Fruit fly (Drosophila melanogaster) whole organism, embryonic: ENCODE data around the gene Tmep.
A peak's percentile ranks its signal among the peaks of the same experiment; 100 is the strongest.

ENCODE experiments used
- B-H2 ChIP-seq: fragments of 200-800 bp; sonication (Bioruptor generic); optimal IDR thresholded peaks from 2 replicates; lab custom pipeline; 2018; ENCODE audit warnings: missing biosample characterization, mild to moderate bottlenecking, missing genetic modification characterization
- BtbVII ChIP-seq: fragments of 200-800 bp; sonication (Bioruptor generic); optimal IDR thresholded peaks from 3 replicates; lab custom pipeline; 2017; ENCODE audit warnings: missing biosample characterization, mild to moderate bottlenecking, missing genetic modification characterization
- CG10462 ChIP-seq: fragments of 200-800 bp; sonication (Bioruptor generic); optimal IDR thresholded peaks from 2 replicates; lab custom pipeline; 2016; ENCODE audit warnings: missing biosample characterization, missing genetic modification characterization
- CG11560 ChIP-seq: fragments of 200-800 bp; sonication (Bioruptor generic); IDR thresholded peaks from 3 replicates; pipeline ENCODE4 v1.3.6; 2022; ENCODE audit warnings: missing biosample characterization, missing genetic modification characterization
- CG12155 ChIP-seq: fragments of 200-800 bp; sonication (Bioruptor generic); optimal IDR thresholded peaks from 3 replicates; lab custom pipeline; 2016; ENCODE audit warnings: missing biosample characterization, missing genetic modification characterization
- CG14860 ChIP-seq: fragments of 200-800 bp; sonication (Bioruptor generic); IDR thresholded peaks from 3 replicates; pipeline ENCODE4 v1.3.6; 2022; ENCODE audit warnings: missing biosample characterization, missing genetic modification characterization; ENCODE audit not compliant: partially characterized antibody
- CG14965 ChIP-seq: fragments of 200-800 bp; sonication (Bioruptor generic); optimal IDR thresholded peaks from 2 replicates; lab custom pipeline; 2016; ENCODE audit warnings: missing biosample characterization, missing genetic modification characterization, borderline replicate concordance
- CG17186 ChIP-seq: fragments of 200-800 bp; sonication (Bioruptor generic); optimal IDR thresholded peaks from 3 replicates; lab custom pipeline; 2017; ENCODE audit warnings: missing biosample characterization, missing genetic modification reagents, missing genetic modification characterization
- CG17568 ChIP-seq: fragments of 200-800 bp; sonication (Bioruptor generic); optimal IDR thresholded peaks from 2 replicates; lab custom pipeline; 2018; ENCODE audit warnings: missing biosample characterization, mild to moderate bottlenecking, missing genetic modification characterization, moderate library complexity
- CG18619 ChIP-seq: fragments of 200-800 bp; sonication (Bioruptor generic); optimal IDR thresholded peaks from 3 replicates; lab custom pipeline; 2017; ENCODE audit warnings: missing biosample characterization, mild to moderate bottlenecking, missing genetic modification characterization
- CG2199 ChIP-seq: fragments of 200-800 bp; sonication (Bioruptor generic); IDR thresholded peaks from 3 replicates; pipeline ENCODE4 v1.3.6; 2022; ENCODE audit warnings: missing biosample characterization, missing genetic modification characterization
- CG31441 ChIP-seq: fragments of 200-800 bp; sonication (Bioruptor generic); IDR thresholded peaks from 2 replicates; pipeline ENCODE4 v1.3.6; 2022; ENCODE audit warnings: missing biosample characterization, missing genetic modification characterization
- CG4282 ChIP-seq: fragments of 200-800 bp; sonication (Bioruptor generic); optimal IDR thresholded peaks from 2 replicates; lab custom pipeline; 2016; ENCODE audit warnings: missing biosample characterization, missing genetic modification characterization
- CG5245 ChIP-seq: fragments of 200-800 bp; sonication (Bioruptor generic); optimal IDR thresholded peaks from 3 replicates; lab custom pipeline; 2016; ENCODE audit warnings: missing biosample characterization, missing genetic modification characterization
- CG6254 ChIP-seq: fragments of 200-800 bp; sonication (Bioruptor generic); optimal IDR thresholded peaks from 3 replicates; lab custom pipeline; 2017; ENCODE audit warnings: mild to moderate bottlenecking, missing biosample characterization, missing genetic modification reagents, missing genetic modification characterization
- CG6813 ChIP-seq: fragments of 200-800 bp; sonication (Bioruptor generic); optimal IDR thresholded peaks from 2 replicates; lab custom pipeline; 2017; ENCODE audit warnings: missing biosample characterization, missing genetic modification characterization, mild to moderate bottlenecking, moderate library complexity, missing genetic modification reagents
- CG6854 ChIP-seq: fragments of 200-800 bp; sonication (Bioruptor generic); optimal IDR thresholded peaks from 3 replicates; lab custom pipeline; 2017; ENCODE audit warnings: missing biosample characterization, mild to moderate bottlenecking, missing genetic modification characterization
- CG7271 ChIP-seq: fragments of 200-800 bp; sonication (Bioruptor generic); optimal IDR thresholded peaks from 2 replicates; lab custom pipeline; 2018; ENCODE audit warnings: missing biosample characterization, mild to moderate bottlenecking, missing genetic modification characterization, moderate library complexity
- CG7839 ChIP-seq: fragments of 200-800 bp; sonication (Bioruptor generic); optimal IDR thresholded peaks from 3 replicates; lab custom pipeline; 2018; ENCODE audit warnings: missing biosample characterization, mild to moderate bottlenecking, missing genetic modification characterization, moderate library complexity
- CG8290 ChIP-seq, 3 experiments: fragments of 200-800 bp; sonication (Bioruptor generic); optimal IDR thresholded peaks; 2 replicates each; lab custom pipeline; 2016 to 2019; ENCODE audit warnings: missing biosample characterization in 3 of 3, missing genetic modification characterization in 3 of 3, mild to moderate bottlenecking in 2 of 3, moderate library complexity in 1 of 3
- CG9437 ChIP-seq: fragments of 200-800 bp; sonication (Bioruptor generic); optimal IDR thresholded peaks from 2 replicates; lab custom pipeline; 2018; ENCODE audit warnings: missing biosample characterization, mild to moderate bottlenecking, missing genetic modification characterization
- D19A ChIP-seq: fragments of 200-800 bp; optimal IDR thresholded peaks from 3 replicates; lab custom pipeline; 2019; ENCODE audit warnings: missing biosample characterization, mild to moderate bottlenecking, missing genetic modification characterization, moderate library complexity
- Dp ChIP-seq: fragments of 200-800 bp; sonication (Bioruptor generic); optimal IDR thresholded peaks from 2 replicates; lab custom pipeline; 2018; ENCODE audit warnings: missing biosample characterization, mild to moderate bottlenecking, missing genetic modification characterization, moderate library complexity
- Ets97D ChIP-seq: fragments of 200-800 bp; sonication (Bioruptor generic); optimal IDR thresholded peaks from 3 replicates; lab custom pipeline; 2016; ENCODE audit warnings: missing biosample characterization, missing genetic modification characterization
- Med ChIP-seq: fragments of 200-800 bp; sonication (Bioruptor generic); peaks from one replicate; lab custom pipeline; 2016; ENCODE audit warnings: missing biosample characterization, missing genetic modification characterization, mild to moderate bottlenecking, inconsistent platforms, moderate library complexity
- NFAT ChIP-seq: fragments of 200-800 bp; sonication (Bioruptor generic); IDR thresholded peaks from 2 replicates; pipeline ENCODE4 v1.3.6; 2022; ENCODE audit warnings: missing biosample characterization, missing genetic modification characterization
- Neu2 ChIP-seq: fragments of 200-800 bp; sonication (Bioruptor generic); optimal IDR thresholded peaks from 3 replicates; lab custom pipeline; 2016; ENCODE audit warnings: missing biosample characterization, missing genetic modification characterization, borderline replicate concordance
- Sox100B ChIP-seq: fragments of 200-800 bp; sonication (Bioruptor generic); optimal IDR thresholded peaks from 3 replicates; lab custom pipeline; 2018; ENCODE audit warnings: missing biosample characterization, mild to moderate bottlenecking, missing genetic modification characterization
- ap ChIP-seq: fragments of 200-800 bp; sonication (Bioruptor generic); IDR thresholded peaks from 2 replicates; pipeline ENCODE4 v1.3.6; 2022; ENCODE audit warnings: missing biosample characterization, missing genetic modification characterization
- bowl ChIP-seq: fragments of 200-800 bp; sonication (Bioruptor generic); IDR thresholded peaks from 2 replicates; pipeline ENCODE4 v1.3.6; 2022; ENCODE audit warnings: missing biosample characterization, missing genetic modification characterization
- ci ChIP-seq: fragments of 200-800 bp; sonication (Bioruptor generic); IDR thresholded peaks from 3 replicates; pipeline ENCODE4 v1.3.6; 2022; ENCODE audit warnings: missing biosample characterization, missing genetic modification characterization
- dmrt11E ChIP-seq: fragments of 200-800 bp; sonication (Bioruptor generic); optimal IDR thresholded peaks from 3 replicates; lab custom pipeline; 2018; ENCODE audit warnings: missing biosample characterization, mild to moderate bottlenecking, missing genetic modification characterization, moderate library complexity
- gsb ChIP-seq: fragments of 200-800 bp; sonication (Bioruptor generic); IDR thresholded peaks from 2 replicates; pipeline ENCODE4 v1.3.6; 2022; ENCODE audit warnings: missing biosample characterization, missing genetic modification characterization
- hkb ChIP-seq, 2 experiments: fragments of 200-800 bp in 1 of 2; fragments of >200 bp in 1 of 2; sonication (Bioruptor generic) in 1 of 2; IDR thresholded peaks in 1 of 2; optimal IDR thresholded peaks in 1 of 2; 2 replicates each; pipeline versions ENCODE4 v1.3.6 to Lab custom; 2017 to 2022; ENCODE audit warnings: missing biosample characterization in 1 of 2, missing genetic modification characterization in 1 of 2
- hth ChIP-seq: fragments of >200 bp; optimal IDR thresholded peaks from 2 replicates; lab custom pipeline; 2017; ENCODE audit warnings: inconsistent platforms
- lab ChIP-seq: fragments of 200-800 bp; sonication (Bioruptor generic); optimal IDR thresholded peaks from 3 replicates; lab custom pipeline; 2017; ENCODE audit warnings: missing biosample characterization, missing genetic modification characterization, mild to moderate bottlenecking, moderate library complexity, missing genetic modification reagents
- lilli ChIP-seq: fragments of 200-800 bp; sonication (Bioruptor generic); optimal IDR thresholded peaks from 3 replicates; lab custom pipeline; 2016; ENCODE audit warnings: missing biosample characterization, missing genetic modification characterization
- ranshi ChIP-seq: fragments of 200-800 bp; sonication (Bioruptor generic); IDR thresholded peaks from 2 replicates; pipeline ENCODE4 v1.3.6; 2022; ENCODE audit warnings: missing biosample characterization, missing genetic modification characterization
- row ChIP-seq: fragments of 200-800 bp; sonication (Bioruptor generic); IDR thresholded peaks from 3 replicates; pipeline ENCODE4 v1.3.6; 2022; ENCODE audit warnings: missing biosample characterization, missing genetic modification characterization
- sd ChIP-seq: fragments of 200-800 bp; sonication (Bioruptor generic); optimal IDR thresholded peaks from 3 replicates; lab custom pipeline; 2018; ENCODE audit warnings: missing biosample characterization, mild to moderate bottlenecking, missing genetic modification characterization, moderate library complexity
- sens ChIP-seq: fragments of 200-800 bp; sonication (Bioruptor generic); peaks from one replicate; lab custom pipeline; 2016; ENCODE audit warnings: missing biosample characterization, missing genetic modification characterization
- so ChIP-seq: fragments of 200-800 bp; sonication (Bioruptor generic); IDR thresholded peaks from 3 replicates; pipeline ENCODE4 v1.3.6; 2022; ENCODE audit warnings: missing biosample characterization, missing genetic modification characterization
- stc ChIP-seq: fragments of 200-800 bp; sonication (Bioruptor generic); IDR thresholded peaks from 2 replicates; pipeline ENCODE4 v1.3.6; 2022; ENCODE audit warnings: missing biosample characterization, missing genetic modification characterization
- tio ChIP-seq: fragments of 200-800 bp; sonication (Bioruptor generic); optimal IDR thresholded peaks from 2 replicates; lab custom pipeline; 2017; ENCODE audit warnings: missing biosample characterization, missing genetic modification characterization, inconsistent platforms
- unpg ChIP-seq: fragments of 200-800 bp; sonication (Bioruptor generic); optimal IDR thresholded peaks from 3 replicates; lab custom pipeline; 2018; ENCODE audit warnings: missing biosample characterization, mild to moderate bottlenecking, missing genetic modification characterization, moderate library complexity
- vnd ChIP-seq: fragments of 200-800 bp; sonication (Bioruptor generic); IDR thresholded peaks from 3 replicates; pipeline ENCODE4 v1.3.6; 2022; ENCODE audit warnings: missing biosample characterization, missing genetic modification characterization; ENCODE audit not compliant: partially characterized antibody
- wek ChIP-seq: fragments of 200-800 bp; sonication (Bioruptor generic); optimal IDR thresholded peaks from 3 replicates; lab custom pipeline; 2018; ENCODE audit warnings: missing biosample characterization, mild to moderate bottlenecking, missing genetic modification characterization, moderate library complexity

Tmep gene

dm6 chr3L:1573191-1573590 is 4.2 kb downstream of the Tmep start:
- TF ChIP-seq CG2199 (GFP tag; lab: Robert Waterston, UW) (0 out of 3 replicates have a peak, but pooled peaks have one; percentile 66), vnd (GFP tag; lab: Robert Waterston, UW) (peak; percentile 20; the same call in 1 of the 3 replicates), wek (peak; percentile 15), so (no peak), CG6813 (GFP tag; lab: Kevin White, UChicago) (no peak), CG14860 (GFP tag; lab: Robert Waterston, UW) (no peak), sd (tag; lab: Kevin White, UChicago) (peak; percentile 97)
- TF ChIP-seq, all 482 proteins: peak for 4

- peak; percentile 27 for TF ChIP-seq CG9437 (GFP tag; lab: Kevin White, UChicago)
- TF ChIP-seq sens (GFP tag; lab: Kevin White, UChicago): peak; percentile 55
- peak; percentile 6 for TF ChIP-seq lab (GFP tag; lab: Kevin White, UChicago)
- TF ChIP-seq row (GFP tag; lab: Robert Waterston, UW): 0 out of 3 replicates have a peak, but pooled peaks have one; percentile 25
- no peak for TF ChIP-seq hkb (optimal IDR thresholded peaks at IDR 0.05; lab: Kevin White, UChicago)
- TF ChIP-seq hkb (GFP tag; IDR thresholded peaks at IDR 0.05; lab: Robert Waterston, UW): peak; percentile 37; the same call in 1 of the 2 replicates
- TF ChIP-seq stc: peak; percentile 22; the same call in 1 of the 2 replicates
- TF ChIP-seq lilli: peak; percentile 7
- TF ChIP-seq ci (GFP tag; lab: Robert Waterston, UW): peak; percentile 58; the same call in 1 of the 3 replicates
- peak; percentile 48 for TF ChIP-seq Med (GFP tag; lab: Kevin White, UChicago)
- TF ChIP-seq gsb (GFP tag; lab: Robert Waterston, UW): no peak
- no peak for TF ChIP-seq tio (GFP tag; lab: Kevin White, UChicago)
- TF ChIP-seq CG17568 (GFP tag; lab: Kevin White, UChicago): peak; percentile 35
- TF ChIP-seq CG7839: no peak
- peak; percentile 13; the same call in 1 of the 2 replicates for TF ChIP-seq ranshi (GFP tag; lab: Robert Waterston, UW)
- no peak for TF ChIP-seq Neu2 (GFP tag; lab: Kevin White, UChicago)
- TF ChIP-seq bowl (GFP tag; lab: Robert Waterston, UW): no peak
- peak; percentile 0 for TF ChIP-seq Ets97D (GFP tag; lab: Kevin White, UChicago)
- peak; percentile 25 for TF ChIP-seq BtbVII (GFP tag; lab: Kevin White, UChicago)
- TF ChIP-seq Sox100B (GFP tag; lab: Kevin White, UChicago): peak; percentile 15
- TF ChIP-seq CG31441 (GFP tag; lab: Robert Waterston, UW): 0 out of 2 replicates have a peak, but pooled peaks have one; percentile 13
- TF ChIP-seq CG7271 (tag; lab: Kevin White, UChicago): peak; percentile 18
- peak; percentile 5 for TF ChIP-seq dmrt11E
- no peak for TF ChIP-seq B-H2
- peak; percentile 47; the same call in 1 of the 3 replicates for TF ChIP-seq so
- no peak for TF ChIP-seq CG14965 (GFP tag; lab: Kevin White, UChicago)
- TF ChIP-seq CG4282 (GFP tag; lab: Kevin White, UChicago): peak; percentile 3
- no peak for TF ChIP-seq ap (GFP tag; lab: Robert Waterston, UW)
- TF ChIP-seq CG12155 (GFP tag; lab: Kevin White, UChicago): no peak
- TF ChIP-seq CG10462 (GFP tag; lab: Kevin White, UChicago): no peak
- TF ChIP-seq CG6254 (GFP tag; lab: Kevin White, UChicago): peak; percentile 16
- no peak for TF ChIP-seq CG11560 (tag; lab: Robert Waterston, UW)
- no peak for TF ChIP-seq Dp (GFP tag; lab: Kevin White, UChicago)
- TF ChIP-seq NFAT (GFP tag; lab: Robert Waterston, UW): no peak
- TF ChIP-seq D19A (tag; lab: Kevin White, UChicago): peak; percentile 61
- peak; percentile 15 for TF ChIP-seq CG6854 (GFP tag; lab: Kevin White, UChicago)
- no peak for TF ChIP-seq unpg (GFP tag; lab: Kevin White, UChicago)
- peak; percentile 1 for TF ChIP-seq CG18619 (GFP tag; lab: Kevin White, UChicago)
- TF ChIP-seq CG5245: no peak
- TF ChIP-seq CG8290 (GFP tag; optimal IDR thresholded peaks at IDR 0.05; lab: Kevin White, UChicago): no peak
- TF ChIP-seq CG8290 (tag; optimal IDR thresholded peaks at IDR 0.05; lab: Kevin White, UChicago): no peak
- TF ChIP-seq CG17186 (GFP tag; lab: Kevin White, UChicago): no peak
- TF ChIP-seq hth: no peak
Observed at dm6 chr3L:1575731-1576376, 6.9 kb downstream of the Tmep start.
